ENCODE assay signal across 3 fruit fly cellular contexts in the genomic region with DNA sequence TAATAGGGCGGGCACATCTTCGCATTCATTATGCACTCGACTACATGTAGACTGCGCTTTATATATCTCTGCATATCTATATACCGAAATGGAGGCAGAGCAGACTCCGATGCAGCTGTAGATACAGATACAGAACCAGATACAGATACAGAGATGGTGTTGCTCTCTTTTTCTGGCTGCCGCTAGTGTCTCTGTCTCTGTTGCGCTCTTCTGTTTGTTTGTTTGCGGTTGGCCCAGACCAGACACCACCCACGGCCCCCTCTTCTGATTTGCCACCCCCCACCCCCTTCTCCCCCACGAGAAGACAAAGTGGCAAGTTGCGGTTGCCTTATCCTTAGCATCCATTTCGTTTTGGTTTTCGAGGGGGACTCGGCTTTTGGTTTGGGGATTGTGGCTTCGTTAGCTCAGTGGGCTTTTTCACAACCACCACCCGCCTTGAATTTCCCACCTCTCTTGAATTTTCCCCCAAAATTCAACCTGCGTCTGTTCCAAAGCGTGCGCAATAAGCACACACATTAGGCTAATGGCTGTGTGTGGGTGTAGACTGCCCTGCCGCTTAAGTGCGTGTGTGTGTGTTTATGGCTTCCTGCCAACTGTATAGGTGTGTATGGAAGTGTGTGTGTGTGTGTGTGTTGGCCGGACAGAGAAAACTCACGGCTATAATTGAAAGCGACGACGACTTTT.
TF ChIP-seq lines count a peak whose summit lies in the region.

No protein-coding gene starts in this region.

- no peak for TF ChIP-seq CTCF in whole organism, embryonic (GFP tag; optimal IDR thresholded peaks at IDR 0.05; lab: Kevin White, UChicago)

TF ChIP-seq in whole organism, embryonic, 481 proteins besides CTCF, POLR2A, EP300 and RAD21 (continues in another document):
- TF ChIP-seq CG1529 (GFP tag; optimal IDR thresholded peaks at IDR 0.05; lab: Kevin White, UChicago) (no peak), ftz-f1 (GFP tag; optimal IDR thresholded peaks at IDR 0.05; lab: Kevin White, UChicago) (no peak), Eip74EF (GFP tag; optimal IDR thresholded peaks at IDR 0.05; lab: Kevin White, UChicago) (no peak), YL-1 (GFP tag; optimal IDR thresholded peaks at IDR 0.05; lab: Kevin White, UChicago) (no peak), Lhr (GFP tag; optimal IDR thresholded peaks at IDR 0.05; lab: Kevin White, UChicago) (no peak), Mes4 (GFP tag; optimal IDR thresholded peaks at IDR 0.05; lab: Kevin White, UChicago) (no peak), ato (GFP tag; IDR thresholded peaks at IDR 0.05; lab: Robert Waterston, UW; ENCODE audit: partially characterized antibody) (no peak), CG10321 (GFP tag; IDR thresholded peaks at IDR 0.05; lab: Robert Waterston, UW) (0 out of 2 replicates have a peak, but pooled peaks have one; percentile 39), pfk (GFP tag; optimal IDR thresholded peaks at IDR 0.05; lab: Kevin White, UChicago) (no peak), seq (GFP tag; IDR thresholded peaks at IDR 0.05; lab: Robert Waterston, UW) (no peak), peb (GFP tag; IDR thresholded peaks at IDR 0.05; lab: Robert Waterston, UW) (no peak), Nf-YC (tag; optimal IDR thresholded peaks at IDR 0.05; lab: Kevin White, UChicago) (peak; percentile 92), Med (GFP tag; lab: Kevin White, UChicago) (peak; percentile 61), br (optimal IDR thresholded peaks at IDR 0.05; lab: Kevin White, UChicago) (no peak), Jarid2 (GFP tag; optimal IDR thresholded peaks at IDR 0.05; lab: Kevin White, UChicago) (peak; percentile 24), dmrt99B (tag; optimal IDR thresholded peaks at IDR 0.05; lab: Kevin White, UChicago) (no peak), B-H2 (GFP tag; optimal IDR thresholded peaks at IDR 0.05; lab: Kevin White, UChicago) (no peak), Nf-YA (GFP tag; IDR thresholded peaks at IDR 0.05; lab: Robert Waterston, UW) (0 out of 2 replicates have a peak, but pooled peaks have one; percentile 17), CG10267 (tag; optimal IDR thresholded peaks at IDR 0.05; lab: Kevin White, UChicago) (no peak), zen (tag; optimal IDR thresholded peaks at IDR 0.05; lab: Kevin White, UChicago) (peak; percentile 1), Hsf (GFP tag; optimal IDR thresholded peaks at IDR 0.05; lab: Kevin White, UChicago) (no peak), PHDP (tag; optimal IDR thresholded peaks at IDR 0.05; lab: Kevin White, UChicago) (no peak), sna (GFP tag; IDR thresholded peaks at IDR 0.05; lab: Robert Waterston, UW; ENCODE audit: partially characterized antibody) (no peak), CG1792 (GFP tag; optimal IDR thresholded peaks at IDR 0.05; lab: Kevin White, UChicago) (no peak), CG9932 (GFP tag; IDR thresholded peaks at IDR 0.05; lab: Robert Waterston, UW) (no peak), CG12769 (tag; optimal IDR thresholded peaks at IDR 0.05; lab: Kevin White, UChicago) (no peak), CG7745 (tag; optimal IDR thresholded peaks at IDR 0.05; lab: Kevin White, UChicago) (no peak), abd-A (tag; optimal IDR thresholded peaks at IDR 0.05; lab: Kevin White, UChicago) (peak; percentile 74)

TF ChIP-seq in whole organism, prepupa, 60 proteins besides CTCF, POLR2A, EP300 and RAD21:
- TF ChIP-seq CG7368 (GFP tag; optimal IDR thresholded peaks at IDR 0.05; lab: Kevin White, UChicago) (peak; percentile 17), Ets96B (tag; optimal IDR thresholded peaks at IDR 0.05; lab: Kevin White, UChicago) (no peak)

TF ChIP-seq in whole organism, wandering third instar larva, 38 proteins besides CTCF, POLR2A, EP300 and RAD21:
- TF ChIP-seq Dfd (GFP tag; optimal IDR thresholded peaks at IDR 0.05; lab: Kevin White, UChicago) (peak; percentile 35), Hr83 (GFP tag; optimal IDR thresholded peaks at IDR 0.05; lab: Kevin White, UChicago; ENCODE audit: poor library complexity, severe bottlenecking) (no peak)
